Fruit fly (Drosophila melanogaster): ENCODE results near the gene CG6495.

The CG6495 gene

DNA sequence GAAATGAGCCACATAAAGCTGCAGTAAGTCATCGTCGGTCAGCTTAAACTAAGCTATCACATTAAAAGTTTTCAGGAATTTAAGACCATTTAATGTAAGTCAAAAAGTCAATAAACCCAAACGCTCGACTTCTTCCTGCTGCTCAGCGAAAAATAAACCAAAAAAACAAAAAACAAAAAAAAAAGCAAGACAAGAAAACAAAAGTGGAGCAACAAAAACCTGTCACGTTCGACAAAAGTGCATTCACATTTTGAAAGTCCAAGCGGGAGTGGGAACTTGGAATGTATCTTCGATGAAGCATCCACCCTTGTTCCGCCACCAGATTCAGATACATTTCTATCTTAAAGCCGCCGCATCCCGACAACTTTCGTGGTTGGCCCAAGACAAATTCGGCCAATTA, 33.1 kb downstream of the CG6495 start:
- TF ChIP-seq Sp1 (GFP tag; optimal IDR thresholded peaks at IDR 0.05) (peak; percentile 47), tai (GFP tag; optimal IDR thresholded peaks at IDR 0.05) (peak; percentile 39), lola (GFP tag; optimal IDR thresholded peaks at IDR 0.05) (no peak), Dfd (GFP tag; optimal IDR thresholded peaks at IDR 0.05) (no peak), foxo (GFP tag; optimal IDR thresholded peaks at IDR 0.05) (peak in 1 of 2 experiments; percentile 7), Rel (GFP tag; optimal IDR thresholded peaks at IDR 0.05) (peak; percentile 3), Rel (tag; optimal IDR thresholded peaks at IDR 0.05) (no peak)

DNA sequence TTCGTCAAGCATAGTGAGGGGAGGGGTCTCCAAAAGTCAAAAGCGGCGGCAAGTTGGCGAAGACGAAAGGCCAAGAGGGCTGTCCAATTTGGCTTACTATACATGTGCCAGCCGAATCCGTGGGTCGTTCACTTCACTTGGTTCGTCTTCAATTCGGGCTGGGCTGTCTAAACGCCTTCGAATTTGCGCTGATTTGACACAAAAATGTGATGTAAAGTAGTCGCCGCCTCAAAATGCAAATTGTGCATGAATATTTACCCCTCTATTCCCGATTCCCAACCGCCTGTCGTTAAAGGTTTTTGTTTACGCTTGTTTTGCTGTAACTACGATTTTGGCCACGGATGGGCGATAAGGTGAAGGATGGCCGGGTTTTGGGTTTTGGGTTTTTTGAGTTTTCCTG, 34.8 kb downstream of the CG6495 start:
- TF ChIP-seq Dfd (GFP tag; optimal IDR thresholded peaks at IDR 0.05) (peak; percentile 82), tai (GFP tag; optimal IDR thresholded peaks at IDR 0.05) (no peak)

- no peak for TF ChIP-seq sage (GFP tag; optimal IDR thresholded peaks at IDR 0.05)
- TF ChIP-seq Hnf4 (GFP tag; optimal IDR thresholded peaks at IDR 0.05): no peak
- no peak for TF ChIP-seq GATAd (GFP tag; optimal IDR thresholded peaks at IDR 0.05)
- TF ChIP-seq tai (GFP tag; optimal IDR thresholded peaks at IDR 0.05): no peak
- TF ChIP-seq HLH106 (tag; optimal IDR thresholded peaks at IDR 0.05): no peak
- TF ChIP-seq usp (GFP tag; optimal IDR thresholded peaks at IDR 0.05): no peak
- TF ChIP-seq Jra (GFP tag; optimal IDR thresholded peaks at IDR 0.05): no peak
- TF ChIP-seq CG32264 (GFP tag; optimal IDR thresholded peaks at IDR 0.05): no peak
- no peak for TF ChIP-seq woc (GFP tag; optimal IDR thresholded peaks at IDR 0.05)
- TF ChIP-seq dmrt93B (GFP tag; optimal IDR thresholded peaks at IDR 0.05): no peak
- no peak for TF ChIP-seq CrebA (GFP tag; optimal IDR thresholded peaks at IDR 0.05; ENCODE audit: borderline replicate concordance)
- no peak for TF ChIP-seq CG9705 (GFP tag; optimal IDR thresholded peaks at IDR 0.05)
- peak; percentile 38 for TF ChIP-seq h (GFP tag; optimal IDR thresholded peaks at IDR 0.05)
- no peak for TF ChIP-seq rgr (GFP tag; optimal IDR thresholded peaks at IDR 0.05)
- TF ChIP-seq br (GFP tag; optimal IDR thresholded peaks at IDR 0.05): no peak
- no peak for TF ChIP-seq jim (GFP tag; optimal IDR thresholded peaks at IDR 0.05)
- no peak for TF ChIP-seq sv (GFP tag; optimal IDR thresholded peaks at IDR 0.05)
- TF ChIP-seq brk (GFP tag; optimal IDR thresholded peaks at IDR 0.05): no peak
- TF ChIP-seq pan (optimal IDR thresholded peaks at IDR 0.05): no peak
- no peak for TF ChIP-seq Rel (GFP tag; optimal IDR thresholded peaks at IDR 0.05)
- TF ChIP-seq Rel (tag; optimal IDR thresholded peaks at IDR 0.05): peak; percentile 13
- no peak for TF ChIP-seq OdsH (GFP tag; optimal IDR thresholded peaks at IDR 0.05)
- TF ChIP-seq N (GFP tag; optimal IDR thresholded peaks at IDR 0.05): no peak
- no peak for TF ChIP-seq dl (GFP tag; optimal IDR thresholded peaks at IDR 0.05; ENCODE audit: insufficient read depth in 1 of 2, partially characterized antibody in 2 of 2)
- no peak for TF ChIP-seq Vsx2 (GFP tag; optimal IDR thresholded peaks at IDR 0.05; ENCODE audit: partially characterized antibody)
- TF ChIP-seq psq (GFP tag; optimal IDR thresholded peaks at IDR 0.05): peak; percentile 6
- peak; percentile 68 for TF ChIP-seq Dif (GFP tag; optimal IDR thresholded peaks at IDR 0.05; ENCODE audit: partially characterized antibody)
- TF ChIP-seq Hr83 (GFP tag; optimal IDR thresholded peaks at IDR 0.05; ENCODE audit: poor library complexity, severe bottlenecking): peak; percentile 38
- TF ChIP-seq Dfd (GFP tag; optimal IDR thresholded peaks at IDR 0.05): no peak
- TF ChIP-seq Mio (GFP tag; optimal IDR thresholded peaks at IDR 0.05): no peak
- TF ChIP-seq Myc (optimal IDR thresholded peaks at IDR 0.05): peak; percentile 95
- no peak for TF ChIP-seq Hr78 (GFP tag; optimal IDR thresholded peaks at IDR 0.05)
- no peak for TF ChIP-seq lola (GFP tag; optimal IDR thresholded peaks at IDR 0.05)
- peak in 1 of 2 experiments; percentile 1 for TF ChIP-seq foxo (GFP tag; optimal IDR thresholded peaks at IDR 0.05)
- TF ChIP-seq dsf (GFP tag; optimal IDR thresholded peaks at IDR 0.05; ENCODE audit: borderline replicate concordance): no peak
- TF ChIP-seq Abd-B (GFP tag; optimal IDR thresholded peaks at IDR 0.05): no peak
- TF ChIP-seq ey (GFP tag; optimal IDR thresholded peaks at IDR 0.05): peak; percentile 2
- TF ChIP-seq fru (GFP tag; optimal IDR thresholded peaks at IDR 0.05): peak; percentile 17
- TF ChIP-seq Sp1 (GFP tag; optimal IDR thresholded peaks at IDR 0.05): no peak
These were observed 40.2 kb downstream of the CG6495 start, which contains the start of gene CG31869 for dm6 chr2L:10800877-10801719. Gene CG31869 (minus strand): TSS chr2L:10801109.

Measured in whole organism, wandering third instar larva.